Worm (Caenorhabditis elegans): ENCODE results near the gene sap-140.
A peak's percentile ranks its signal among the peaks of the same experiment; 100 is the strongest.
"Not testable (repeated sequence)": the region's sequence is repeated elsewhere in the genome, so short reads cannot be mapped to it uniquely, and the experiment has no call there.

sap-140 gene

ce11 chrIII:7465347-7465746 lies 34.2 kb upstream of the sap-140 start, which contains the start of gene fum-1:
fum-1 (plus strand) TSS chrIII:7465605.
- peak; percentile 46 for TF ChIP-seq blmp-1 (tag; optimal IDR thresholded peaks at IDR 0.05)
- TF ChIP-seq lin-39 (tag; optimal IDR thresholded peaks at IDR 0.05) = peak; percentile 8
- peak; percentile 9 for TF ChIP-seq lin-13 (GFP tag; optimal IDR thresholded peaks at IDR 0.05)
- TF ChIP-seq swsn-7 (tag; optimal IDR thresholded peaks at IDR 0.05) = peak; percentile 7
- TF ChIP-seq grh-1 (GFP tag; IDR thresholded peaks at IDR 0.05) = peak; percentile 74
- TF ChIP-seq aly-2 (tag; optimal IDR thresholded peaks at IDR 0.05) = no peak
- peak; percentile 37 for TF ChIP-seq nhr-19 (GFP tag; conservative IDR thresholded peaks at IDR 0.05)
- TF ChIP-seq tbx-2 (tag; optimal IDR thresholded peaks at IDR 0.05) = peak; percentile 32
- peak; percentile 84 for TF ChIP-seq lin-14 (GFP tag; optimal IDR thresholded peaks at IDR 0.05)
- TF ChIP-seq efl-1 (optimal IDR thresholded peaks at IDR 0.05) = peak; percentile 61 to 69
- TF ChIP-seq efl-1 (GFP tag; optimal IDR thresholded peaks at IDR 0.05 in 1 of 2) = peak; percentile 48 to 80
- peak; percentile 48 for TF ChIP-seq C16A3.4 (tag; optimal IDR thresholded peaks at IDR 0.05)
- TF ChIP-seq ama-1 (optimal IDR thresholded peaks at IDR 0.05) = peak; percentile 41
- TF ChIP-seq xbp-1 (tag; optimal IDR thresholded peaks at IDR 0.05) = peak; percentile 42
- no peak for TF ChIP-seq ztf-11 (tag; optimal IDR thresholded peaks at IDR 0.05)
- TF ChIP-seq snu-23 (GFP tag; optimal IDR thresholded peaks at IDR 0.05) = peak; percentile 65
- TF ChIP-seq nhr-47 (tag; optimal IDR thresholded peaks at IDR 0.05) = peak; percentile 61
- peak; percentile 36 to 67 for TF ChIP-seq lsy-2 (tag; optimal IDR thresholded peaks at IDR 0.05)
- peak in 1 of 2 experiments; percentile 77 for TF ChIP-seq mdl-1 (tag; optimal IDR thresholded peaks at IDR 0.05)
- no peak for TF ChIP-seq sptf-1 (tag; optimal IDR thresholded peaks at IDR 0.05)
- TF ChIP-seq nhr-84 (tag; optimal IDR thresholded peaks at IDR 0.05) = no peak
- TF ChIP-seq rnt-1 (tag; optimal IDR thresholded peaks at IDR 0.05) = peak; percentile 48
- TF ChIP-seq nhr-77 (tag; optimal IDR thresholded peaks at IDR 0.05) = peak; percentile 53
- TF ChIP-seq nhr-20 (tag; optimal IDR thresholded peaks at IDR 0.05) = peak; percentile 56
- TF ChIP-seq pag-3 (tag; optimal IDR thresholded peaks at IDR 0.05; ENCODE audit: borderline replicate concordance, insufficient read depth) = no peak
- TF ChIP-seq nhr-237 (tag; optimal IDR thresholded peaks at IDR 0.05) = no peak
- peak; percentile 64 for TF ChIP-seq nhr-71 (tag; optimal IDR thresholded peaks at IDR 0.05)
- peak; percentile 14 to 47 (median 31) for TF ChIP-seq dpl-1 (GFP tag; optimal IDR thresholded peaks at IDR 0.05)
- peak; percentile 91 for TF ChIP-seq nhr-85 (tag)
- peak; percentile 10 for TF ChIP-seq elt-2 (tag; optimal IDR thresholded peaks at IDR 0.05)
- TF ChIP-seq pax-3 (tag; optimal IDR thresholded peaks at IDR 0.05) = no peak
- no peak for TF ChIP-seq irx-1 (tag; optimal IDR thresholded peaks at IDR 0.05)
- peak; percentile 14 for TF ChIP-seq F16B12.6 (tag; optimal IDR thresholded peaks at IDR 0.05)
- no peak for TF ChIP-seq vab-15 (tag; optimal IDR thresholded peaks at IDR 0.05)
- TF ChIP-seq nhr-90 (tag; optimal IDR thresholded peaks at IDR 0.05; ENCODE audit: poor library complexity) = peak; percentile 47
- TF ChIP-seq ceh-82 (tag; optimal IDR thresholded peaks at IDR 0.05) = peak in 2 of 3 experiments; percentile 20 to 24
- TF ChIP-seq fos-1 (tag; optimal IDR thresholded peaks at IDR 0.05) = peak; percentile 7
- peak; percentile 28 to 69 for TF ChIP-seq lin-35 (GFP tag; optimal IDR thresholded peaks at IDR 0.05)
- peak; percentile 62 for TF ChIP-seq mep-1 (tag; optimal IDR thresholded peaks at IDR 0.05)
- peak; percentile 13 for TF ChIP-seq fkh-8 (tag; optimal IDR thresholded peaks at IDR 0.05)
- TF ChIP-seq hlh-17 (GFP tag; optimal IDR thresholded peaks at IDR 0.05; ENCODE audit: borderline replicate concordance) = no peak

- TF ChIP-seq aly-2 (tag; optimal IDR thresholded peaks at IDR 0.05); Y116A8C.19 (tag; optimal IDR thresholded peaks at IDR 0.05; ENCODE audit: borderline replicate concordance); isw-1 (GFP tag; IDR thresholded peaks at IDR 0.05): not testable (repeated sequence)
These were observed 30.6 kb upstream of the sap-140 start, which contains the start of gene H14A12.5 for ce11 chrIII:7468980-7469379. H14A12.5 (minus strand) TSS chrIII:7469080.

All from whole organism, L1 larva.